Fruit fly (Drosophila melanogaster) whole organism, embryonic: ENCODE results near the gene Or85a.

Experiments used
- Aef1 ChIP-seq: fragments of 200-800 bp; sonication (Bioruptor generic); IDR thresholded peaks from 3 replicates; pipeline ENCODE4 v1.3.6; 2022; ENCODE audit warnings: missing biosample characterization, missing genetic modification characterization
- Antp ChIP-seq: fragments of 200-800 bp; sonication (Bioruptor generic); optimal IDR thresholded peaks from 3 replicates; lab custom pipeline; 2016; ENCODE audit warnings: missing biosample characterization, missing genetic modification characterization
- Atf6 ChIP-seq: fragments of 200-800 bp; sonication (Bioruptor generic); IDR thresholded peaks from 2 replicates; pipeline ENCODE4 v1.3.6; 2022; ENCODE audit warnings: missing biosample characterization, missing genetic modification characterization
- BtbVII ChIP-seq: fragments of 200-800 bp; sonication (Bioruptor generic); optimal IDR thresholded peaks from 3 replicates; lab custom pipeline; 2017; ENCODE audit warnings: missing biosample characterization, mild to moderate bottlenecking, missing genetic modification characterization
- CG10543 ChIP-seq: fragments of 200-800 bp; sonication (Bioruptor generic); optimal IDR thresholded peaks from 3 replicates; lab custom pipeline; 2017; ENCODE audit warnings: missing biosample characterization, mild to moderate bottlenecking, missing genetic modification characterization, moderate library complexity
- CG11723 ChIP-seq: fragments of 200-800 bp; sonication (Bioruptor generic); optimal IDR thresholded peaks from 2 replicates; lab custom pipeline; 2017; ENCODE audit warnings: missing biosample characterization, mild to moderate bottlenecking, missing genetic modification characterization
- CG13624 ChIP-seq: fragments of 200-800 bp; sonication (Bioruptor generic); optimal IDR thresholded peaks from 2 replicates; lab custom pipeline; 2016; ENCODE audit warnings: missing biosample characterization, missing genetic modification characterization
- CG2120 ChIP-seq: fragments of 200-800 bp; sonication (Bioruptor generic); optimal IDR thresholded peaks from 3 replicates; lab custom pipeline; 2016; ENCODE audit warnings: missing biosample characterization, missing genetic modification characterization
- CG3281 ChIP-seq: fragments of 200-800 bp; sonication (Bioruptor generic); optimal IDR thresholded peaks from 3 replicates; lab custom pipeline; 2017; ENCODE audit warnings: missing biosample characterization, mild to moderate bottlenecking, missing genetic modification characterization
- CG34224 ChIP-seq: fragments of 200-800 bp; sonication (Bioruptor generic); IDR thresholded peaks from 3 replicates; pipeline ENCODE4 v1.3.6; 2022; ENCODE audit warnings: missing biosample characterization, missing genetic modification characterization; ENCODE audit not compliant: partially characterized antibody
- CG3726 ChIP-seq: fragments of 200-800 bp; sonication (Bioruptor generic); IDR thresholded peaks from 3 replicates; pipeline ENCODE4, ENCODE4 v1.3.6; 2022; ENCODE audit warnings: missing biosample characterization, missing genetic modification characterization
- CG3847 ChIP-seq: fragments of 200-800 bp; sonication (Bioruptor generic); IDR thresholded peaks from 2 replicates; pipeline ENCODE4 v1.3.6; 2022; ENCODE audit warnings: missing biosample characterization, missing genetic modification characterization
- CG4360 ChIP-seq: fragments of 200-800 bp; sonication (Bioruptor generic); IDR thresholded peaks from 2 replicates; pipeline ENCODE4 v1.3.6; 2022; ENCODE audit warnings: missing biosample characterization, missing genetic modification characterization
- CG4730 ChIP-seq: fragments of 200-800 bp; sonication (Bioruptor generic); IDR thresholded peaks from 2 replicates; pipeline ENCODE4 v1.3.6; 2022; ENCODE audit warnings: missing biosample characterization, missing genetic modification characterization
- CG5953 ChIP-seq: fragments of 200-800 bp; sonication (Bioruptor generic); IDR thresholded peaks from 2 replicates; pipeline ENCODE4 v1.3.6; 2022; ENCODE audit warnings: missing biosample characterization, missing genetic modification characterization
- CG7745 ChIP-seq: fragments of 200-800 bp; sonication (Bioruptor generic); optimal IDR thresholded peaks from 2 replicates; lab custom pipeline; 2018; ENCODE audit warnings: missing biosample characterization, mild to moderate bottlenecking, missing genetic modification characterization, moderate library complexity
- CG7839 ChIP-seq: fragments of 200-800 bp; sonication (Bioruptor generic); optimal IDR thresholded peaks from 3 replicates; lab custom pipeline; 2018; ENCODE audit warnings: missing biosample characterization, mild to moderate bottlenecking, missing genetic modification characterization, moderate library complexity
- CG8944 ChIP-seq: fragments of 200-800 bp; sonication (Bioruptor generic); optimal IDR thresholded peaks from 3 replicates; lab custom pipeline; 2016; ENCODE audit warnings: missing biosample characterization, missing genetic modification characterization
- CG9437 ChIP-seq: fragments of 200-800 bp; sonication (Bioruptor generic); optimal IDR thresholded peaks from 2 replicates; lab custom pipeline; 2018; ENCODE audit warnings: missing biosample characterization, mild to moderate bottlenecking, missing genetic modification characterization
- CG9817 ChIP-seq: fragments of 200-800 bp; sonication (Bioruptor generic); optimal IDR thresholded peaks from 2 replicates; lab custom pipeline; 2018; ENCODE audit warnings: missing biosample characterization, mild to moderate bottlenecking, missing genetic modification characterization, moderate library complexity
- CG9932 ChIP-seq: fragments of 200-800 bp; sonication (Bioruptor generic); IDR thresholded peaks from 2 replicates; pipeline ENCODE4 v1.3.6; 2022; ENCODE audit warnings: missing biosample characterization, missing genetic modification characterization
- CoRest ChIP-seq: fragments of 200-800 bp; sonication (Bioruptor generic); optimal IDR thresholded peaks from 3 replicates; lab custom pipeline; 2018; ENCODE audit warnings: missing biosample characterization, mild to moderate bottlenecking, missing genetic modification characterization, moderate library complexity
- D ChIP-seq, 2 experiments: fragments of 200-800 bp in 1 of 2; fragments of >200 bp in 1 of 2; sonication (Bioruptor generic) in 1 of 2; optimal IDR thresholded peaks; 2 replicates in 1 of 2; 3 replicates in 1 of 2; lab custom pipeline; 2017; ENCODE audit warnings: mild to moderate bottlenecking in 1 of 2, missing biosample characterization in 1 of 2, missing genetic modification characterization in 1 of 2, missing genetic modification reagents in 1 of 2
- Dbx ChIP-seq: fragments of 200-800 bp; sonication (Bioruptor generic); IDR thresholded peaks from 3 replicates; pipeline ENCODE4 v1.3.6; 2022; ENCODE audit warnings: missing biosample characterization, missing genetic modification characterization
- Dip3 ChIP-seq: fragments of 200-800 bp; sonication (Bioruptor generic); optimal IDR thresholded peaks from 3 replicates; lab custom pipeline; 2016; ENCODE audit warnings: missing biosample characterization, missing genetic modification characterization
- Eip74EF ChIP-seq, 2 experiments: fragments of 200-800 bp in 1 of 2; fragments of >200 bp in 1 of 2; sonication (Bioruptor generic) in 1 of 2; optimal IDR thresholded peaks; 2 replicates each; lab custom pipeline; 2017 to 2019; ENCODE audit warnings: missing biosample characterization in 2 of 2, missing genetic modification characterization in 2 of 2, mild to moderate bottlenecking in 1 of 2, moderate library complexity in 1 of 2
- GATAe ChIP-seq: fragments of 200-800 bp; sonication (Bioruptor generic); conservative IDR thresholded peaks from 2 replicates; pipeline ENCODE4 v1.3.6; 2022; ENCODE audit warnings: missing biosample characterization, missing genetic modification characterization
- H15 ChIP-seq: fragments of 200-800 bp; sonication (Bioruptor generic); IDR thresholded peaks from 3 replicates; pipeline ENCODE4 v1.3.6; 2022; ENCODE audit warnings: missing biosample characterization, missing genetic modification characterization
- Hmx ChIP-seq: fragments of 200-800 bp; sonication (Bioruptor generic); optimal IDR thresholded peaks from 2 replicates; lab custom pipeline; 2016; ENCODE audit warnings: missing biosample characterization, missing genetic modification characterization
- Ravus ChIP-seq: fragments of 200-800 bp; sonication (Bioruptor generic); IDR thresholded peaks from 2 replicates; pipeline ENCODE4 v1.3.6; 2022; ENCODE audit warnings: missing biosample characterization, missing genetic modification characterization
- Ssrp ChIP-seq: fragments of 200-800 bp; sonication (Bioruptor generic); optimal IDR thresholded peaks from 2 replicates; lab custom pipeline; 2018; ENCODE audit warnings: missing biosample characterization, mild to moderate bottlenecking, missing genetic modification characterization, moderate library complexity
- Taf1 ChIP-seq: fragments of 200-800 bp; sonication (Bioruptor generic); IDR thresholded peaks from 2 replicates; pipeline ENCODE4 v1.3.6; 2022; ENCODE audit warnings: missing biosample characterization, missing genetic modification characterization
- ap ChIP-seq: fragments of 200-800 bp; sonication (Bioruptor generic); IDR thresholded peaks from 2 replicates; pipeline ENCODE4 v1.3.6; 2022; ENCODE audit warnings: missing biosample characterization, missing genetic modification characterization
- ase ChIP-seq: fragments of 200-800 bp; sonication (Bioruptor generic); IDR thresholded peaks from 3 replicates; pipeline ENCODE4 v1.3.6; 2022; ENCODE audit warnings: missing biosample characterization, missing genetic modification characterization
- bbx ChIP-seq: fragments of 200-800 bp; sonication (Bioruptor generic); IDR thresholded peaks from 2 replicates; pipeline ENCODE4 v1.3.6; 2022; ENCODE audit warnings: missing biosample characterization, missing genetic modification characterization; ENCODE audit not compliant: partially characterized antibody
- dmrt99B ChIP-seq: fragments of 200-800 bp; sonication (Bioruptor generic); optimal IDR thresholded peaks from 2 replicates; lab custom pipeline; 2018; ENCODE audit warnings: missing biosample characterization, mild to moderate bottlenecking, missing genetic modification characterization, moderate library complexity
- dpn ChIP-seq, 2 experiments: fragments of 200-800 bp; sonication (Bioruptor generic); optimal IDR thresholded peaks; 3 replicates each; lab custom pipeline; 2016; ENCODE audit warnings: missing biosample characterization in 2 of 2, missing genetic modification characterization in 2 of 2
- emc ChIP-seq: fragments of 200-800 bp; sonication (Bioruptor generic); optimal IDR thresholded peaks from 2 replicates; lab custom pipeline; 2016; ENCODE audit warnings: missing biosample characterization, missing genetic modification characterization
- ems ChIP-seq: fragments of 200-800 bp; sonication (Bioruptor generic); optimal IDR thresholded peaks from 3 replicates; lab custom pipeline; 2016; ENCODE audit warnings: missing biosample characterization, missing genetic modification characterization
- fu2 ChIP-seq: fragments of 200-800 bp; sonication (Bioruptor generic); optimal IDR thresholded peaks from 2 replicates; lab custom pipeline; 2016; ENCODE audit warnings: missing biosample characterization, missing genetic modification characterization
- gcm ChIP-seq: fragments of 200-800 bp; sonication (Bioruptor generic); optimal IDR thresholded peaks from 2 replicates; lab custom pipeline; 2019; ENCODE audit warnings: missing biosample characterization, mild to moderate bottlenecking, missing genetic modification characterization, moderate library complexity
- hb ChIP-seq: fragments of 200-800 bp; sonication (Bioruptor generic); IDR thresholded peaks from 3 replicates; pipeline ENCODE4 v1.3.6; 2022; ENCODE audit warnings: missing biosample characterization, missing genetic modification characterization; ENCODE audit not compliant: partially characterized antibody
- mirr ChIP-seq: fragments of 200-800 bp; sonication (Bioruptor generic); optimal IDR thresholded peaks from 3 replicates; lab custom pipeline; 2018; ENCODE audit warnings: missing biosample characterization, mild to moderate bottlenecking, missing genetic modification characterization
- onecut ChIP-seq: fragments of 200-800 bp; sonication (Bioruptor generic); IDR thresholded peaks from 2 replicates; pipeline ENCODE4 v1.3.6; 2022; ENCODE audit warnings: missing biosample characterization, missing genetic modification characterization
- prd ChIP-seq, 3 experiments: fragments of >200 bp in 2 of 3; fragments of 200-800 bp in 1 of 3; sonication (Bioruptor generic) in 1 of 3; optimal IDR thresholded peaks in 2 of 3; IDR thresholded peaks in 1 of 3; 2 replicates in 2 of 3; 3 replicates in 1 of 3; pipeline versions ENCODE4 v1.3.6 to Lab custom; 2017 to 2022; ENCODE audit warnings: missing biosample characterization in 1 of 3, missing genetic modification characterization in 1 of 3
- salm ChIP-seq: fragments of 200-800 bp; sonication (Bioruptor generic); optimal IDR thresholded peaks from 2 replicates; lab custom pipeline; 2018; ENCODE audit warnings: missing biosample characterization, mild to moderate bottlenecking, missing genetic modification characterization
- stc ChIP-seq: fragments of 200-800 bp; sonication (Bioruptor generic); IDR thresholded peaks from 2 replicates; pipeline ENCODE4 v1.3.6; 2022; ENCODE audit warnings: missing biosample characterization, missing genetic modification characterization
- wek ChIP-seq: fragments of 200-800 bp; sonication (Bioruptor generic); optimal IDR thresholded peaks from 3 replicates; lab custom pipeline; 2018; ENCODE audit warnings: missing biosample characterization, mild to moderate bottlenecking, missing genetic modification characterization, moderate library complexity

Or85a gene

DNA sequence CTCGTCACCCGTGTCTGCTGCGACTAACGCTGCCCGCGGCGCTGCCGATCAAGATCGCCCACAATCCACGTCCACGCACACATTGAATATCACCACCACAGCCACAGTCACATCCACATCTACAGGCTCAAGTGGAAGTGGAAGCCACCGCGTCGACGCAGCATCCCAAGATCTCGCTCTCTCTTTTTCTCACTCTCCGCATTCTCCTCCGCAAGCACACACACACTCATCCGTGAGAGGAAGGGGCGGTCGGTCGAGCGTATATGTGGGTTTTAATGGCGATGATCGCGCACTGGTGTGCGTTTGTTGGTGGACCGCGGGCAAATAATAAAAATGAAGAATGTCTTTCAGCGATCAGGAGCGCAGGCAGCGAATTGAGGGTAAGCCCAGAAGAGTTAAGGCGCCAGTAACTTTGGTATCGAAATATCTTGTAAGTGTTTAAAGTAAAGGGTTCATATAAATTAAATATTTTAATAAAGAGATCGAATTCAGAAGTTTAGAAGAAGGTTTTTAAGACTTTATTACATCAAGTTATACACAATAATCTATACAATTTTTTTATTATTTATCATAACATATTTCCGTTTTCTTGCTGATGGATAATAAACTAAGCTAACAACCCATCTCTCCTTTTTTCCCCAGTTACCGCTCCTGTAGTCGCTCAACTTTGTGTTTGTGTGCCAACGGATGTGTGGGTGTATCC, 12.4 kb downstream of the Or85a start, which contains the start of gene Poxm (continued):
- TF ChIP-seq CoRest (tag; lab: Kevin White, UChicago) (peak; percentile 97), mirr (no peak), CG9817 (peak; percentile 87), H15 (GFP tag; lab: Robert Waterston, UW) (peak; percentile 84), CG3847 (peak; percentile 84), ap (GFP tag; lab: Robert Waterston, UW) (peak; percentile 79), CG11723 (GFP tag; lab: Kevin White, UChicago) (peak; percentile 81), CG7839 (peak; percentile 97), Antp (GFP tag; lab: Kevin White, UChicago) (peak; percentile 51), D (optimal IDR thresholded peaks at IDR 0.05; lab: Kevin White, UChicago) (no peak), D (GFP tag; optimal IDR thresholded peaks at IDR 0.05; lab: Kevin White, UChicago) (peak; percentile 96), Dip3 (peak; percentile 19), hb (no peak), CG8944 (GFP tag; lab: Kevin White, UChicago) (peak; percentile 40), GATAe (no peak), dpn (GFP tag; optimal IDR thresholded peaks at IDR 0.05; lab: Kevin White, UChicago) (peak; percentile 81 to 86), CG7745 (tag; lab: Kevin White, UChicago) (no peak), Taf1 (GFP tag; lab: Robert Waterston, UW) (peak; percentile 49; the same call in 1 of the 2 replicates), gcm (GFP tag; lab: Kevin White, UChicago) (peak; percentile 86), Atf6 (GFP tag; lab: Robert Waterston, UW) (peak; percentile 79), CG3726 (GFP tag; lab: Robert Waterston, UW) (peak; percentile 75; the same call in 2 of the 3 replicates), emc (no peak), CG2120 (GFP tag; lab: Kevin White, UChicago) (peak; percentile 71), ase (GFP tag; lab: Robert Waterston, UW) (peak; percentile 79), Aef1 (GFP tag; lab: Robert Waterston, UW) (peak; percentile 90; the same call in 2 of the 3 replicates), ems (peak; percentile 69), Hmx (GFP tag; lab: Kevin White, UChicago) (peak; percentile 30), CG34224 (0 out of 3 replicates have a peak, but pooled peaks have one; percentile 27), stc (GFP tag; lab: Robert Waterston, UW) (peak; percentile 81), bbx (GFP tag; lab: Robert Waterston, UW) (0 out of 2 replicates have a peak, but pooled peaks have one; percentile 21), CG3281 (GFP tag; lab: Kevin White, UChicago) (no peak), prd (optimal IDR thresholded peaks at IDR 0.05; lab: Kevin White, UChicago) (no peak), prd (GFP tag; IDR thresholded peaks at IDR 0.05; lab: Robert Waterston, UW) (peak; percentile 96), Ravus (peak; percentile 59), Ssrp (tag; lab: Kevin White, UChicago) (peak; percentile 96), dmrt99B (tag; lab: Kevin White, UChicago) (peak; percentile 95), CG13624 (peak; percentile 68), Dbx (GFP tag; lab: Robert Waterston, UW) (peak; percentile 48; the same call in 1 of the 3 replicates), BtbVII (GFP tag; lab: Kevin White, UChicago) (peak; percentile 82), onecut (GFP tag; lab: Robert Waterston, UW) (peak; percentile 74), wek (no peak), Eip74EF (GFP tag; optimal IDR thresholded peaks at IDR 0.05; lab: Kevin White, UChicago) (peak in 1 of 2 experiments; percentile 89), CG10543 (GFP tag; lab: Kevin White, UChicago) (peak; percentile 85), CG4730 (GFP tag; lab: Robert Waterston, UW) (peak; percentile 82), CG5953 (GFP tag; lab: Robert Waterston, UW) (0 out of 2 replicates have a peak, but pooled peaks have one; percentile 42), CG9437 (GFP tag; lab: Kevin White, UChicago) (peak; percentile 86), CG9932 (peak; percentile 71), CG4360 (GFP tag; lab: Robert Waterston, UW) (peak; percentile 10), fu2 (GFP tag; lab: Kevin White, UChicago) (no peak), salm (tag; lab: Kevin White, UChicago) (peak; percentile 77)
